Worm (Caenorhabditis elegans): Measurements from ENCODE around the gene ZK262.20.

DNA sequence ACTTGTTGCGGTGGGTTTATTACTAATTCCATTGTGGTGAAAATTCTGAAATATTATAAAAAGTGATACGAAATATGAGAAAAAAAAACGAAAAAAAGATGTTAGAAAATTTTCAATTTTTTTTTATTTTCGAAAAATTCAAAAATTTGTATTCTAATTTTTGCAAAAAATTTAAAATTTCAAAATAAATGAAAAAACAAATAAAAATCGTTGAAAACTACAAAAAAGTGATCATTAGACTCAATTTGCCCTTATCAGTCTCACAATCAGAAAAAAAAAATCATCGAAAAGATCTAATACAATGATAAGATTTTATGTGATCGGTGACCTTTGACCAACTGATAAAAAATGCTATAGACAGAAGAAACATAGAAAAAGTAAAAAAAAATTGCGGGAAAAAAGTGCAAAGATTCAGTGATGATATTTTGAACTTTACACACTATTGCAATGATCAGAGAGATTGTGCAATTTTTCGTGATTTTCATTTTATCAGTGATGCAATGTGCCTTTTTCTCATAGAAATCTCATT lies 26.4 kb upstream of the ZK262.20 start, which contains the start of gene ZK228.3:
- TF ChIP-seq flt-1 (GFP tag; IDR thresholded peaks at IDR 0.05) (no peak), ama-1 (optimal IDR thresholded peaks at IDR 0.05) (no peak), tbx-11 (GFP tag; IDR thresholded peaks at IDR 0.05) (no peak), hnd-1 (tag; optimal IDR thresholded peaks at IDR 0.05) (no peak), ets-7 (tag; optimal IDR thresholded peaks at IDR 0.05) (no peak)

Measured in whole organism, early embryonic.